Worm (Caenorhabditis elegans) whole organism, late embryonic: ENCODE results near the gene gly-3.

ENCODE experiments used
- ceh-14 ChIP-seq: sonication (generic microtip); optimal IDR thresholded peaks from 2 replicates; lab custom pipeline; 2016; ENCODE audit warnings: missing genotype, missing genetic modification characterization, missing compliant biosample characterization
- elt-4 ChIP-seq: sonication (generic microtip); optimal IDR thresholded peaks from 2 replicates; lab custom pipeline; 2016; ENCODE audit warnings: missing genetic modification characterization, missing compliant biosample characterization
- ets-4 ChIP-seq: sonication (generic microtip); optimal IDR thresholded peaks from 2 replicates; lab custom pipeline; 2016; ENCODE audit warnings: missing genetic modification characterization, missing compliant biosample characterization
- eyg-1 ChIP-seq: sonication (generic microtip); optimal IDR thresholded peaks from 2 replicates; lab custom pipeline; 2016; ENCODE audit warnings: missing genotype, missing genetic modification characterization, missing compliant biosample characterization
- fax-1 ChIP-seq: sonication (generic microtip); optimal IDR thresholded peaks from 2 replicates; lab custom pipeline; 2016; ENCODE audit warnings: missing genotype, missing genetic modification characterization, missing compliant biosample characterization
- hlh-6 ChIP-seq: sonication (generic microtip); optimal IDR thresholded peaks from 2 replicates; lab custom pipeline; 2016; ENCODE audit warnings: missing genotype, missing genetic modification characterization, missing compliant biosample characterization
- lim-6 ChIP-seq: sonication (generic microtip); optimal IDR thresholded peaks from 2 replicates; lab custom pipeline; 2016; ENCODE audit warnings: missing genetic modification characterization, missing compliant biosample characterization
- pax-1 ChIP-seq: fragments of 150-350 bp; optimal IDR thresholded peaks from 2 replicates; lab custom pipeline; 2014; ENCODE audit warnings: missing biosample characterization, missing genetic modification characterization
- pha-4 ChIP-seq: fragments of 150-350 bp; optimal IDR thresholded peaks from 2 replicates; lab custom pipeline; 2018; ENCODE audit warnings: missing biosample characterization, missing genetic modification reagents, missing genetic modification characterization
- sox-2 ChIP-seq: fragments of 200-800 bp; sonication (Bioruptor generic); IDR thresholded peaks from 2 replicates; pipeline ENCODE4 v1.3.6; 2022; ENCODE audit warnings: missing genetic modification reagents, missing genetic modification characterization, missing compliant biosample characterization
- unc-86 ChIP-seq: sonication (generic microtip); optimal IDR thresholded peaks from 2 replicates; lab custom pipeline; 2016; ENCODE audit warnings: missing genetic modification characterization, missing compliant biosample characterization

DNA sequence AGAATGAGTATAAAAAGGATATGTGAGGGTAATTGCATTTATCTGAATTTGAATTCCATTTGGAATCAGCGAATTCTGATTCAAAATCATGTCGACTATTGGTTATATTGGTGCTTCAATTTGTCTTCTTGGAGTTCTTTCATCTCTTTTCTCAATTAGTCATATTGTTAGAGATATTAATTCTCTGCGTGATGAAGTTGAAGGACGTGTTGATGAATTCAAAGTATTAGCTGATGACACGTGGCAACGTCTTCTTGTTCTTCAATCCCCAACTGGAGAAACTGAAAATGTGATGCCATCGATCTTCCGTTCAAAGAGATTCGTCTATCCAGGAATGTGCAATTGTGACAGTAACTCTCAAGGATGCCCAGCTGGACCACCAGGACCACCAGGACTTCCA, 31.2 kb upstream of the gly-3 start, which contains the start of gene col-90:
- no peak for TF ChIP-seq unc-86 (tag; lab: Kevin White, UChicago)
- TF ChIP-seq ets-4 (tag; lab: Kevin White, UChicago) = no peak
- TF ChIP-seq lim-6 (tag; lab: Kevin White, UChicago) = no peak
- TF ChIP-seq sox-2 (GFP tag; lab: Robert Waterston, UW) = no peak
- TF ChIP-seq elt-4 (tag; lab: Kevin White, UChicago) = no peak
- no peak for TF ChIP-seq eyg-1 (tag; lab: Kevin White, UChicago)
- TF ChIP-seq pax-1 (tag; lab: Kevin White, UChicago) = no peak
- no peak for TF ChIP-seq ceh-14 (tag; lab: Kevin White, UChicago)
- TF ChIP-seq hlh-6 (tag; lab: Kevin White, UChicago) = no peak
- TF ChIP-seq pha-4 (tag; lab: Kevin White, UChicago) = no peak
- no peak for TF ChIP-seq fax-1
